Fruit fly (Drosophila melanogaster) whole organism, embryonic: ENCODE measurements around the gene Rrp46.
A peak's percentile ranks its signal among the peaks of the same experiment; 100 is the strongest.

ENCODE experiments used
- Antp ChIP-seq: fragments of 200-800 bp; sonication (Bioruptor generic); optimal IDR thresholded peaks from 3 replicates; lab custom pipeline; 2016; ENCODE audit warnings: missing biosample characterization, missing genetic modification characterization
- BEAF-32 ChIP-seq: fragments of 200-800 bp; sonication (Bioruptor generic); optimal IDR thresholded peaks from 3 replicates; lab custom pipeline; 2017; ENCODE audit warnings: missing biosample characterization, missing genetic modification characterization, mild to moderate bottlenecking, moderate library complexity, missing genetic modification reagents
- CG10209 ChIP-seq: fragments of 200-800 bp; sonication (Bioruptor generic); optimal IDR thresholded peaks from 3 replicates; lab custom pipeline; 2017; ENCODE audit warnings: missing biosample characterization, mild to moderate bottlenecking, missing genetic modification characterization, missing genetic modification reagents
- CG10274 ChIP-seq: fragments of 200-800 bp; sonication (Bioruptor generic); optimal IDR thresholded peaks from 3 replicates; lab custom pipeline; 2017; ENCODE audit warnings: missing biosample characterization, mild to moderate bottlenecking, missing genetic modification characterization
- CG10462 ChIP-seq: fragments of 200-800 bp; sonication (Bioruptor generic); optimal IDR thresholded peaks from 2 replicates; lab custom pipeline; 2016; ENCODE audit warnings: missing biosample characterization, missing genetic modification characterization
- CG11085 ChIP-seq: fragments of 200-800 bp; sonication (Bioruptor generic); IDR thresholded peaks from 2 replicates; pipeline ENCODE4 v1.3.6; 2022; ENCODE audit warnings: missing biosample characterization, missing genetic modification characterization
- CG12942 ChIP-seq: fragments of 200-800 bp; sonication (Bioruptor generic); optimal IDR thresholded peaks from 3 replicates; lab custom pipeline; 2016; ENCODE audit warnings: missing biosample characterization, missing genetic modification characterization
- CG15269 ChIP-seq: fragments of 200-800 bp; sonication (Bioruptor generic); optimal IDR thresholded peaks from 2 replicates; lab custom pipeline; 2018; ENCODE audit warnings: missing biosample characterization, mild to moderate bottlenecking, missing genetic modification characterization, moderate library complexity
- CG15479 ChIP-seq: fragments of 200-800 bp; sonication (Bioruptor generic); optimal IDR thresholded peaks from 3 replicates; lab custom pipeline; 2019; ENCODE audit warnings: missing biosample characterization, mild to moderate bottlenecking, missing genetic modification characterization, moderate library complexity
- CG17802 ChIP-seq: fragments of 200-800 bp; sonication (Bioruptor generic); optimal IDR thresholded peaks from 2 replicates; lab custom pipeline; 2018; ENCODE audit warnings: missing biosample characterization, mild to moderate bottlenecking, missing genetic modification characterization, moderate library complexity
- CG18619 ChIP-seq: fragments of 200-800 bp; sonication (Bioruptor generic); optimal IDR thresholded peaks from 3 replicates; lab custom pipeline; 2017; ENCODE audit warnings: missing biosample characterization, mild to moderate bottlenecking, missing genetic modification characterization
- CG32767 ChIP-seq: fragments of 200-800 bp; sonication (Bioruptor generic); IDR thresholded peaks from 2 replicates; pipeline ENCODE4 v1.3.6; 2022; ENCODE audit warnings: missing biosample characterization, missing genetic modification characterization
- CG3847 ChIP-seq: fragments of 200-800 bp; sonication (Bioruptor generic); IDR thresholded peaks from 2 replicates; pipeline ENCODE4 v1.3.6; 2022; ENCODE audit warnings: missing biosample characterization, missing genetic modification characterization
- CG42726 ChIP-seq: fragments of 200-800 bp; sonication (Bioruptor generic); IDR thresholded peaks from 2 replicates; pipeline ENCODE4 v1.3.6; 2022; ENCODE audit warnings: missing biosample characterization, missing genetic modification characterization; ENCODE audit not compliant: partially characterized antibody
- CG4854 ChIP-seq: fragments of 200-800 bp; sonication (Bioruptor generic); optimal IDR thresholded peaks from 2 replicates; lab custom pipeline; 2016; ENCODE audit warnings: missing biosample characterization, missing genetic modification characterization, inconsistent platforms
- CG5180 ChIP-seq: fragments of 200-800 bp; sonication (Bioruptor generic); optimal IDR thresholded peaks from 3 replicates; lab custom pipeline; 2017; ENCODE audit warnings: missing biosample characterization, missing genetic modification characterization, mild to moderate bottlenecking, moderate library complexity, missing genetic modification reagents
- CG7556 ChIP-seq: fragments of 200-800 bp; sonication (Bioruptor generic); optimal IDR thresholded peaks from 2 replicates; lab custom pipeline; 2017; ENCODE audit warnings: missing biosample characterization, mild to moderate bottlenecking, missing genetic modification characterization
- CG7987 ChIP-seq: fragments of 200-800 bp; sonication (Bioruptor generic); optimal IDR thresholded peaks from 2 replicates; lab custom pipeline; 2018; ENCODE audit warnings: missing biosample characterization, mild to moderate bottlenecking, missing genetic modification characterization, moderate library complexity
- Camta ChIP-seq: fragments of 200-800 bp; sonication (Bioruptor generic); optimal IDR thresholded peaks from 2 replicates; lab custom pipeline; 2016; ENCODE audit warnings: missing biosample characterization, missing genetic modification characterization
- Ets97D ChIP-seq: fragments of 200-800 bp; sonication (Bioruptor generic); optimal IDR thresholded peaks from 3 replicates; lab custom pipeline; 2016; ENCODE audit warnings: missing biosample characterization, missing genetic modification characterization
- HLH4C ChIP-seq: fragments of 200-800 bp; sonication (Bioruptor generic); IDR thresholded peaks from 3 replicates; pipeline ENCODE4 v1.3.6; 2022; ENCODE audit warnings: missing biosample characterization, missing genetic modification characterization; ENCODE audit not compliant: partially characterized antibody
- Lpt ChIP-seq: fragments of >200 bp; optimal IDR thresholded peaks from 2 replicates; lab custom pipeline; 2018; ENCODE audit warnings: missing biosample characterization, missing genetic modification characterization
- Nf-YA ChIP-seq: fragments of 200-800 bp; sonication (Bioruptor generic); IDR thresholded peaks from 2 replicates; pipeline ENCODE4 v1.3.6; 2022; ENCODE audit warnings: missing biosample characterization, missing genetic modification characterization
- NfI ChIP-seq: fragments of 200-800 bp; sonication (Bioruptor generic); optimal IDR thresholded peaks from 3 replicates; lab custom pipeline; 2018; ENCODE audit warnings: missing biosample characterization, mild to moderate bottlenecking, missing genetic modification characterization, moderate library complexity
- Ptx1 ChIP-seq: fragments of 200-800 bp; sonication (Bioruptor generic); IDR thresholded peaks from 2 replicates; pipeline ENCODE4 v1.3.6; 2022; ENCODE audit warnings: missing biosample characterization, missing genetic modification characterization
- Sin3A ChIP-seq: fragments of >200 bp; optimal IDR thresholded peaks from 2 replicates; lab custom pipeline; 2018
- Taf1 ChIP-seq: fragments of 200-800 bp; sonication (Bioruptor generic); IDR thresholded peaks from 2 replicates; pipeline ENCODE4 v1.3.6; 2022; ENCODE audit warnings: missing biosample characterization, missing genetic modification characterization
- Tbp ChIP-seq: fragments of >200 bp; optimal IDR thresholded peaks from 2 replicates; lab custom pipeline; 2018; ENCODE audit warnings: missing biosample characterization, missing genetic modification characterization
- YL-1 ChIP-seq: fragments of 200-800 bp; sonication (Bioruptor generic); optimal IDR thresholded peaks from 3 replicates; lab custom pipeline; 2017; ENCODE audit warnings: missing biosample characterization, mild to moderate bottlenecking, missing genetic modification characterization
- ab ChIP-seq: fragments of 200-800 bp; sonication (Bioruptor generic); optimal IDR thresholded peaks from 2 replicates; lab custom pipeline; 2016; ENCODE audit warnings: missing biosample characterization, missing genetic modification characterization
- bcd ChIP-seq: fragments of 200-800 bp; sonication (Bioruptor generic); optimal IDR thresholded peaks from 2 replicates; lab custom pipeline; 2017; ENCODE audit warnings: missing biosample characterization, mild to moderate bottlenecking, missing genetic modification characterization
- caup ChIP-seq: fragments of 200-800 bp; sonication (Bioruptor generic); optimal IDR thresholded peaks from 3 replicates; lab custom pipeline; 2017; ENCODE audit warnings: missing biosample characterization, mild to moderate bottlenecking, missing genetic modification characterization, moderate library complexity; ENCODE audit not compliant: severe bottlenecking
- cg ChIP-seq: fragments of 200-800 bp; sonication (Bioruptor generic); optimal IDR thresholded peaks from 3 replicates; lab custom pipeline; 2019; ENCODE audit warnings: missing biosample characterization, mild to moderate bottlenecking, missing genetic modification characterization, moderate library complexity
- disco-r ChIP-seq: fragments of 200-800 bp; sonication (Bioruptor generic); optimal IDR thresholded peaks from 2 replicates; lab custom pipeline; 2016; ENCODE audit warnings: missing biosample characterization, missing genetic modification characterization
- eyg ChIP-seq: fragments of 200-800 bp; sonication (Bioruptor generic); optimal IDR thresholded peaks from 3 replicates; lab custom pipeline; 2016; ENCODE audit warnings: missing biosample characterization, missing genetic modification characterization
- gcm ChIP-seq: fragments of 200-800 bp; sonication (Bioruptor generic); optimal IDR thresholded peaks from 2 replicates; lab custom pipeline; 2019; ENCODE audit warnings: missing biosample characterization, mild to moderate bottlenecking, missing genetic modification characterization, moderate library complexity
- gfzf ChIP-seq: fragments of 200-800 bp; sonication (Bioruptor generic); optimal IDR thresholded peaks from 2 replicates; lab custom pipeline; 2016; ENCODE audit warnings: missing biosample characterization, mild to moderate bottlenecking, missing genetic modification characterization, moderate library complexity
- gsb ChIP-seq: fragments of 200-800 bp; sonication (Bioruptor generic); IDR thresholded peaks from 2 replicates; pipeline ENCODE4 v1.3.6; 2022; ENCODE audit warnings: missing biosample characterization, missing genetic modification characterization
- hth ChIP-seq: fragments of >200 bp; optimal IDR thresholded peaks from 2 replicates; lab custom pipeline; 2017; ENCODE audit warnings: inconsistent platforms
- jing ChIP-seq: fragments of 200-800 bp; sonication (Bioruptor generic); optimal IDR thresholded peaks from 2 replicates; lab custom pipeline; 2018; ENCODE audit warnings: missing biosample characterization, mild to moderate bottlenecking, missing genetic modification characterization
- kay ChIP-seq: fragments of 200-800 bp; sonication (Bioruptor generic); optimal IDR thresholded peaks from 2 replicates; lab custom pipeline; 2016; ENCODE audit warnings: missing biosample characterization, missing genetic modification characterization
- klu ChIP-seq: fragments of 200-800 bp; sonication (Bioruptor generic); IDR thresholded peaks from 2 replicates; pipeline ENCODE4 v1.3.6; 2022; ENCODE audit warnings: missing biosample characterization, missing genetic modification characterization
- lov ChIP-seq, 2 experiments: fragments of 200-800 bp in 1 of 2; fragments of >200 bp in 1 of 2; sonication (Bioruptor generic) in 1 of 2; IDR thresholded peaks in 1 of 2; optimal IDR thresholded peaks in 1 of 2; 2 replicates in 1 of 2; 3 replicates in 1 of 2; pipeline versions ENCODE4 v1.3.6 to Lab custom; 2017 to 2022; ENCODE audit warnings: missing biosample characterization in 1 of 2, missing genetic modification characterization in 1 of 2
- luna ChIP-seq: fragments of 200-800 bp; sonication (Bioruptor generic); optimal IDR thresholded peaks from 2 replicates; lab custom pipeline; 2016; ENCODE audit warnings: missing biosample characterization, missing genetic modification characterization
- oc ChIP-seq: fragments of 200-800 bp; sonication (Bioruptor generic); optimal IDR thresholded peaks from 2 replicates; lab custom pipeline; 2018; ENCODE audit warnings: missing biosample characterization, mild to moderate bottlenecking, missing genetic modification characterization, moderate library complexity
- pita ChIP-seq: fragments of 200-800 bp; sonication (Bioruptor generic); optimal IDR thresholded peaks from 2 replicates; lab custom pipeline; 2017; ENCODE audit warnings: missing biosample characterization, mild to moderate bottlenecking, missing genetic modification characterization
- stc ChIP-seq: fragments of 200-800 bp; sonication (Bioruptor generic); IDR thresholded peaks from 2 replicates; pipeline ENCODE4 v1.3.6; 2022; ENCODE audit warnings: missing biosample characterization, missing genetic modification characterization
- vfl ChIP-seq: fragments of 200-800 bp; sonication (Bioruptor generic); optimal IDR thresholded peaks from 2 replicates; lab custom pipeline; 2016; ENCODE audit warnings: missing biosample characterization, missing genetic modification characterization
- wek ChIP-seq: fragments of 200-800 bp; sonication (Bioruptor generic); optimal IDR thresholded peaks from 3 replicates; lab custom pipeline; 2018; ENCODE audit warnings: missing biosample characterization, mild to moderate bottlenecking, missing genetic modification characterization, moderate library complexity
- wor ChIP-seq: fragments of 200-800 bp; sonication (Bioruptor generic); IDR thresholded peaks from 2 replicates; pipeline ENCODE4 v1.3.6; 2022; ENCODE audit warnings: missing biosample characterization, missing genetic modification characterization

Rrp46 gene

DNA sequence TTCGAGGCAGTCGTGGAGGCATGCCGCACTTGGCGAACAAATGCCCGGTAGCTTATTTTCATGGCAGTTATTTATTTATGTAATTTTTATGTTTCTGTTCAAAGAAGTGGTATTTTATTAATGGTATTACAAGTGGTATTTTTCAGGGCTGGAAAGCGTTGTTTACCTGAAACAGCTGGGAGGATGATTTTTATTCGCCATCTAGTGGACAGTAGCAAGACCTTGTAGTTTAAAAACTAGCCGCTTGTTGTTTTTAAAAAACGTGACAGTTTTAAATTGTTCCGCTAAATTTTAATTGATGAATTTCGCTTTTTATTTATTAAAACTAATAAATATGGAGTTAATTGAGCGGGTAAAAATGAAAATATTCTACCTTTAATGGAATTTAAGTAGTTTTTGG lies 2.8 kb downstream of the Rrp46 start, which contains the start of gene CG6345 (continued):
- peak; percentile 95 for TF ChIP-seq CG7987 (GFP tag; lab: Kevin White, UChicago)
- peak; percentile 81 for TF ChIP-seq CG18619 (GFP tag; lab: Kevin White, UChicago)
- TF ChIP-seq YL-1 (GFP tag; lab: Kevin White, UChicago): peak; percentile 87
- TF ChIP-seq ab: no peak
- TF ChIP-seq CG15269 (tag; lab: Kevin White, UChicago): peak; percentile 84
- TF ChIP-seq Sin3A (lab: Kevin White, UChicago): no peak
- TF ChIP-seq vfl: peak; percentile 51
- peak; percentile 89 for TF ChIP-seq CG4854
- TF ChIP-seq wor (GFP tag; lab: Robert Waterston, UW): 0 out of 2 replicates have a peak, but pooled peaks have one; percentile 12
- TF ChIP-seq eyg (GFP tag; lab: Kevin White, UChicago): peak; percentile 73
- peak; percentile 61 for TF ChIP-seq jing (GFP tag; lab: Kevin White, UChicago)
- peak; percentile 59 for TF ChIP-seq CG7556 (GFP tag; lab: Kevin White, UChicago)
- peak; percentile 76 for TF ChIP-seq CG5180 (GFP tag; lab: Kevin White, UChicago)
- TF ChIP-seq NfI (GFP tag; lab: Kevin White, UChicago): peak; percentile 90
- no peak for TF ChIP-seq cg (GFP tag; lab: Kevin White, UChicago)
- TF ChIP-seq hth (lab: Kevin White, UChicago): no peak
- no peak for TF ChIP-seq klu (GFP tag; lab: Robert Waterston, UW)
- peak; percentile 48; the same call in 1 of the 2 replicates for TF ChIP-seq Nf-YA (GFP tag; lab: Robert Waterston, UW)
- TF ChIP-seq luna (GFP tag; lab: Kevin White, UChicago): no peak
- no peak for TF ChIP-seq Tbp
- TF ChIP-seq HLH4C (GFP tag; lab: Robert Waterston, UW): no peak
- no peak for TF ChIP-seq CG42726 (GFP tag; lab: Robert Waterston, UW)
- TF ChIP-seq CG32767: 0 out of 2 replicates have a peak, but pooled peaks have one; percentile 24
- TF ChIP-seq kay (GFP tag; lab: Kevin White, UChicago): peak; percentile 4
- TF ChIP-seq CG15479: no peak
- peak; percentile 77 for TF ChIP-seq CG3847 (GFP tag; lab: Robert Waterston, UW)
- TF ChIP-seq bcd (GFP tag; lab: Kevin White, UChicago): peak; percentile 88
- peak; percentile 77; the same call in 1 of the 2 replicates for TF ChIP-seq CG11085 (GFP tag; lab: Robert Waterston, UW)
- no peak; the same call in 1 of the 2 replicates for TF ChIP-seq Taf1
- TF ChIP-seq Antp (GFP tag; lab: Kevin White, UChicago): peak; percentile 81
- peak; percentile 71 for TF ChIP-seq Ptx1
- no peak for TF ChIP-seq pita
- no peak for TF ChIP-seq lov (optimal IDR thresholded peaks at IDR 0.05; lab: Kevin White, UChicago)
- TF ChIP-seq lov (GFP tag; IDR thresholded peaks at IDR 0.05; lab: Robert Waterston, UW): peak; percentile 88
- peak; percentile 47 for TF ChIP-seq CG12942 (GFP tag; lab: Kevin White, UChicago)
- TF ChIP-seq stc (GFP tag; lab: Robert Waterston, UW): peak; percentile 75
- TF ChIP-seq Ets97D (GFP tag; lab: Kevin White, UChicago): peak; percentile 43
- peak; percentile 94 for TF ChIP-seq Lpt (GFP tag; lab: Kevin White, UChicago)
- TF ChIP-seq BEAF-32 (GFP tag; lab: Kevin White, UChicago): peak; percentile 29
- peak; percentile 92 for TF ChIP-seq caup
- peak; percentile 77 for TF ChIP-seq CG10209 (GFP tag; lab: Kevin White, UChicago)
- TF ChIP-seq gsb (GFP tag; lab: Robert Waterston, UW): peak; percentile 54; the same call in 1 of the 2 replicates
- TF ChIP-seq gcm (GFP tag; lab: Kevin White, UChicago): peak; percentile 73
- peak; percentile 35 for TF ChIP-seq gfzf (GFP tag; lab: Kevin White, UChicago)
- peak; percentile 55 for TF ChIP-seq CG10274 (GFP tag; lab: Kevin White, UChicago)
- peak; percentile 81 for TF ChIP-seq CG10462 (GFP tag; lab: Kevin White, UChicago)
- peak; percentile 79 for TF ChIP-seq CG17802 (tag; lab: Kevin White, UChicago)
- TF ChIP-seq Camta (GFP tag; lab: Kevin White, UChicago): peak; percentile 84
- peak; percentile 77 for TF ChIP-seq disco-r (GFP tag; lab: Kevin White, UChicago)
- peak; percentile 85 for TF ChIP-seq wek (GFP tag; lab: Kevin White, UChicago)
- TF ChIP-seq oc (tag; lab: Kevin White, UChicago): peak; percentile 39
